Worm (Caenorhabditis elegans) whole organism, L3 larva: ENCODE data around the gene F49C12.4.

ENCODE experiments used
- R02D3.7 ChIP-seq: fragments of 150-350 bp; optimal IDR thresholded peaks from 2 replicates; lab custom pipeline; 2014; ENCODE audit warnings: missing biosample characterization, missing genetic modification characterization
- ZK546.5 ChIP-seq: sonication (generic microtip); optimal IDR thresholded peaks from 2 replicates; lab custom pipeline; 2017; ENCODE audit warnings: missing biosample characterization, missing genetic modification characterization
- ama-1 ChIP-seq: fragments of 150-350 bp; optimal IDR thresholded peaks from 2 replicates; lab custom pipeline; 2018
- ceh-16 ChIP-seq: sonication (generic microtip); optimal IDR thresholded peaks from 2 replicates; lab custom pipeline; 2017; ENCODE audit warnings: missing biosample characterization, missing genetic modification characterization
- ceh-28 ChIP-seq: fragments of 150-350 bp; optimal IDR thresholded peaks from 2 replicates; lab custom pipeline; 2014; ENCODE audit warnings: missing biosample characterization, missing genetic modification reagents, missing genetic modification characterization
- elt-3 ChIP-seq, 3 experiments: fragments of 150-350 bp in 1 of 3; sonication (generic microtip) in 2 of 3; optimal IDR thresholded peaks; 2 replicates in 2 of 3; 4 replicates in 1 of 3; lab custom pipeline; 2014 to 2017; ENCODE audit warnings: missing biosample characterization in 3 of 3, missing genetic modification characterization in 3 of 3
- mdl-1 ChIP-seq: fragments of 150-350 bp; optimal IDR thresholded peaks from 2 replicates; lab custom pipeline; 2014; ENCODE audit warnings: missing biosample characterization, missing genetic modification characterization
- nhr-237 ChIP-seq: fragments of 150-350 bp; optimal IDR thresholded peaks from 2 replicates; lab custom pipeline; 2014; ENCODE audit warnings: missing biosample characterization, missing genetic modification characterization
- snpc-4 ChIP-seq: fragments of 150-350 bp; optimal IDR thresholded peaks from 2 replicates; lab custom pipeline; 2014; ENCODE audit warnings: missing biosample characterization, missing genetic modification characterization
- zag-1 ChIP-seq: fragments of 150-350 bp; optimal IDR thresholded peaks from 2 replicates; lab custom pipeline; 2014; ENCODE audit warnings: missing biosample characterization, missing genetic modification characterization
- ztf-11 ChIP-seq: fragments of 150-350 bp; optimal IDR thresholded peaks from 2 replicates; lab custom pipeline; 2014; ENCODE audit warnings: missing biosample characterization, missing genetic modification characterization

DNA sequence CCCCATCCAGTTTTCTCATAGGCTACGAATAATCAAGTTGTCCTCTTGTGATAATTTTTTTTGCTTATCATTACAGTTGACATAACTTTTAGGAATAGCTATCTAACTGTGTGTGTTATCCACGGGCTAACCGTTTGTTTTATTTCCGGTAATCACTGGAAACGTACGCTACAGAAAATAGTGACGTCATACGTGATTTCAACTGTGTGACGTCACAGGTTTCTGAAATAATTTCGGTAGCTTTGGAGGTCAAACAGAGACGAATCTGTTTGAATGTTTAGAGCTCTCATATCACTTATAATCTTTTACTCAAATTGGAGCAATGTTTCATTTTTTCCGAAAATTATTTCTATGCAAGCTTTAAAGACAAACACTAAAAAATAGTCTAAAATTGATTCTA is 47.0 kb downstream of the F49C12.4 start:
- TF ChIP-seq snpc-4: no peak
- no peak for TF ChIP-seq mdl-1 (tag; lab: Kevin White, UChicago)
- no peak for TF ChIP-seq ZK546.5
- TF ChIP-seq ztf-11 (tag; lab: Kevin White, UChicago): no peak
- TF ChIP-seq ceh-28 (tag; lab: Kevin White, UChicago): no peak
- no peak for TF ChIP-seq zag-1 (tag; lab: Kevin White, UChicago)
- no peak for TF ChIP-seq ceh-16 (tag; lab: Kevin White, UChicago)
- TF ChIP-seq nhr-237: no peak
- TF ChIP-seq elt-3 (tag; optimal IDR thresholded peaks at IDR 0.05; lab: Kevin White, UChicago): no peak
- TF ChIP-seq ama-1 (lab: Kevin White, UChicago): no peak
- no peak for TF ChIP-seq R02D3.7 (tag; lab: Kevin White, UChicago)
